Worm (Caenorhabditis elegans): ENCODE measurements around the gene srh-5.

srh-5 gene

ce11 chrV:1666904-1667303 is 18.5 kb upstream of the srh-5 start, which contains the start of gene K04F1.8:
Gene K04F1.8, plus strand, starts transcription at chrV:1667204.
- TF ChIP-seq swsn-7 (tag; optimal IDR thresholded peaks at IDR 0.05) (no peak), ceh-90 (tag; optimal IDR thresholded peaks at IDR 0.05) (no peak), lin-39 (tag; optimal IDR thresholded peaks at IDR 0.05) (no peak), snu-23 (GFP tag; optimal IDR thresholded peaks at IDR 0.05) (no peak), lin-15B (tag; optimal IDR thresholded peaks at IDR 0.05) (no peak), egl-27 (tag; optimal IDR thresholded peaks at IDR 0.05) (no peak), nhr-77 (tag; optimal IDR thresholded peaks at IDR 0.05) (no peak), dsc-1 (tag; optimal IDR thresholded peaks at IDR 0.05) (no peak), nhr-71 (tag; optimal IDR thresholded peaks at IDR 0.05) (no peak), nhr-237 (tag; optimal IDR thresholded peaks at IDR 0.05) (no peak), mab-9 (GFP tag; IDR thresholded peaks at IDR 0.05) (no peak), ceh-88 (GFP tag; IDR thresholded peaks at IDR 0.05) (no peak), F16B12.6 (tag; optimal IDR thresholded peaks at IDR 0.05) (no peak)

DNA sequence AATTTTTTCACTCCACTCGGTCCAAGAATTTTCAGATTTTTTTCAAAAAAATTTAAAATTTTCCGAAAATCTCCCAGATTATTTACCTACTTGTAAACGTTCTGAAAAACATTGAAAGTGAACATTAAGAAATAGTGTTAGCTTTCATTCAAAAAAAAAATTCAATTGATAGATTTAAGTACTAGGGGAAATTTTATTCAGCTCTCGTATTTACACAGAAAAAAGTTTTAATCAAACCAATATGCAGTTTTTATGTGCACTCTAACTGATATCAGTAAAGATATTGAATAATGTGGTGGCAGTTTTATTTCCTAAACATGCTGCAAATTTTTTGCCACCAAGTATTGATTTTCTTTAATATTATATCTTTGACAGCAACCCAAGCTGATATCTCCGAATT is 17.2 kb upstream of the srh-5 start, which contains the start of gene irld-42:
Gene irld-42, plus strand, starts transcription at position 301 of the 400 bp plus-strand sequence.
- TF ChIP-seq ceh-90 (tag; optimal IDR thresholded peaks at IDR 0.05) (no peak), lin-39 (tag; optimal IDR thresholded peaks at IDR 0.05) (no peak), isw-1 (GFP tag; IDR thresholded peaks at IDR 0.05) (no peak), fkh-4 (tag; optimal IDR thresholded peaks at IDR 0.05; ENCODE audit: borderline replicate concordance) (no peak), fkh-8 (tag; optimal IDR thresholded peaks at IDR 0.05) (no peak), nhr-84 (tag; optimal IDR thresholded peaks at IDR 0.05) (no peak), ztf-11 (tag; optimal IDR thresholded peaks at IDR 0.05) (no peak), nhr-237 (tag; optimal IDR thresholded peaks at IDR 0.05) (no peak), zag-1 (tag; optimal IDR thresholded peaks at IDR 0.05) (no peak)

- TF ChIP-seq lin-35 (GFP tag; optimal IDR thresholded peaks at IDR 0.05) (no peak), pag-3 (tag; optimal IDR thresholded peaks at IDR 0.05; ENCODE audit: borderline replicate concordance, insufficient read depth) (no peak), egl-13 (tag; optimal IDR thresholded peaks at IDR 0.05) (no peak), mdl-1 (tag; optimal IDR thresholded peaks at IDR 0.05) (no peak)
Measured at ce11 chrV:1678228-1678627, 7.2 kb upstream of the srh-5 start, which contains the start of gene srw-98. Gene srw-98, minus strand, starts transcription at chrV:1678328.

DNA sequence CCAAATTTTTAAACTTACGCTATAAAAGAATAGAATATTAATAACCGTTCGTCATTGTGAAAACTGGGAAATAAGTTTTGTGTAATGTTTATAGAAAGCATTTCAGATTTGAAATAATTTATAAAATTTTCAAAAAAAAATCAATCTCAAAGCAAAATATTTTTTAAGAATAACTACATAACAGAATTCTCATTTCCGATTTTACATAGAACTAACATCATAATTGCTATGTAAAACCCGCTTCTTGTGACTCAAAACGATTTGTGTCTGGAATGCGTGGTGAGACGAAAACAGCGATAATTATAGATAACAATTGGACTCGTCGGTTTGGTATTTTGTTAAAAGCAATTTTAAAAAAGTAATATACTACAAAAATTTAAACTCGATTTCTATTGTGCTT is 4.7 kb upstream of the srh-5 start, which contains the start of gene srw-91:
Gene srw-91, minus strand, starts transcription at position 101 of the 400 bp plus-strand sequence.
- no peak for TF ChIP-seq unc-86 (tag; optimal IDR thresholded peaks at IDR 0.05)
- no peak for TF ChIP-seq skn-1 (tag; optimal IDR thresholded peaks at IDR 0.05)
- no peak for TF ChIP-seq fkh-8 (tag; optimal IDR thresholded peaks at IDR 0.05)
- TF ChIP-seq lin-14 (GFP tag; optimal IDR thresholded peaks at IDR 0.05): no peak
- TF ChIP-seq nhr-11 (tag; optimal IDR thresholded peaks at IDR 0.05): no peak
- TF ChIP-seq unc-98 (GFP tag; IDR thresholded peaks at IDR 0.05): no peak
- no peak for TF ChIP-seq lir-3 (tag; optimal IDR thresholded peaks at IDR 0.05; ENCODE audit: poor library complexity)
- no peak for TF ChIP-seq dsc-1 (tag; optimal IDR thresholded peaks at IDR 0.05)
- no peak for TF ChIP-seq mep-1 (tag; optimal IDR thresholded peaks at IDR 0.05)
- TF ChIP-seq aha-1 (tag; optimal IDR thresholded peaks at IDR 0.05): no peak

ce11 chrV:1682279-1682678 is 3.1 kb upstream of the srh-5 start, which contains the start of gene srh-3:
Gene srh-3, plus strand, starts transcription at chrV:1682579.
- TF ChIP-seq sup-37 (GFP tag; optimal IDR thresholded peaks at IDR 0.05) (no peak), tlp-1 (tag; optimal IDR thresholded peaks at IDR 0.05) (no peak), irx-1 (tag; optimal IDR thresholded peaks at IDR 0.05) (no peak), nhr-76 (tag; optimal IDR thresholded peaks at IDR 0.05) (no peak), blmp-1 (tag; optimal IDR thresholded peaks at IDR 0.05) (no peak), dsc-1 (tag; optimal IDR thresholded peaks at IDR 0.05) (no peak), snpc-4 (tag; optimal IDR thresholded peaks at IDR 0.05) (no peak), egl-27 (tag; optimal IDR thresholded peaks at IDR 0.05) (no peak), dpl-1 (GFP tag; optimal IDR thresholded peaks at IDR 0.05) (no peak), fkh-8 (tag; optimal IDR thresholded peaks at IDR 0.05) (no peak)
